Worm (Caenorhabditis elegans) whole organism, L4/young adult: ENCODE data around the gene K08B12.3.

Experiments used
- W03F9.2 ChIP-seq: fragments of 150-350 bp; optimal IDR thresholded peaks from 2 replicates; lab custom pipeline; 2014; ENCODE audit warnings: missing biosample characterization, missing genetic modification characterization
- dao-5 ChIP-seq: sonication (generic microtip); optimal IDR thresholded peaks from 2 replicates; lab custom pipeline; 2016; ENCODE audit warnings: missing genotype, missing genetic modification characterization, moderate library complexity, missing compliant biosample characterization
- him-1 ChIP-seq: sonication (generic microtip); optimal IDR thresholded peaks from 2 replicates; lab custom pipeline; 2016; ENCODE audit warnings: missing genotype, missing genetic modification reagents, missing genetic modification characterization, missing compliant biosample characterization

DNA sequence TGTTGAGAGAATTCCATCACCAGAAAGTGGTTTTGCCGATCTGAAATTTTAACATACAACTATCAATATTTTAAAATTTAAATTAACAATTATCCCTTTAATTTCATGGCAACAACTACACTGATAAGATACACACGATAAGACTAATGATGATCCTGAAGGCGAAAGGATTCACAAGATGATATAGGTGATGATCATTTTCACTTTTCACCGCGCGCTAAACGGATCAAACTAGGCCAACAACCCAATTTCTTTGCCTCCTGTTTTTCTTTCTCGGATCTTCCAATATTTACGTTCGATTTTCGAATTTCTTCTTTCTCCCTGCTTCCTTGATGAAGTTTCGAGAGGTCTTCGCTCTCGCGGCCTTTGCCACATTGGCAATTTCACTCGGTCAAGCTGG, 24.2 kb downstream of the K08B12.3 start, which contains the start of gene K08B12.1:
- TF ChIP-seq him-1: no peak
- no peak for TF ChIP-seq dao-5 (tag; lab: Kevin White, UChicago)
- TF ChIP-seq W03F9.2 (tag; lab: Kevin White, UChicago): no peak
